Fruit fly (Drosophila melanogaster): ENCODE measurements around the gene Ndc1.
A peak's percentile ranks its signal among the peaks of the same experiment; 100 is the strongest.

Gene Ndc1

DNA sequence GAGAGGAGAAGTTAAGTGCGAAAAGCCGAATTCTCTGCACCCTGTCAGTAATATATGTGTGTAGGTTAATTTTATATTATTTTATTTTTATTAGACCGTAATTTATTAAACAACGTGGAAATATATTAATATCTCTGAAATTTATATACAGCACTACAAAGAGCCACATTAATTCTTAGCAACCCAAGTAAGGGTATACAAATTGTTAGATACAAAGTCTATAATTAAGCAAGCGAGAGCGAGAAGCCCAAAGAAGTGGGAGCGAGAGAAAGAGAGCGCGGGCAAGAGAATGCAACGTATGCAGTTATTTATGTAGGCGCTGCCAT is 37.1 kb upstream of the Ndc1 start (continued):
- TF ChIP-seq lov (optimal IDR thresholded peaks at IDR 0.05) (no peak), lov (GFP tag; IDR thresholded peaks at IDR 0.05) (peak; percentile 96), CG7963 (GFP tag; IDR thresholded peaks at IDR 0.05; ENCODE audit: partially characterized antibody) (no peak), Tbp (GFP tag; optimal IDR thresholded peaks at IDR 0.05) (no peak), CG34376 (GFP tag; optimal IDR thresholded peaks at IDR 0.05) (no peak), en (GFP tag; optimal IDR thresholded peaks at IDR 0.05) (no peak), CG1792 (GFP tag; optimal IDR thresholded peaks at IDR 0.05) (no peak), lab (GFP tag; optimal IDR thresholded peaks at IDR 0.05) (peak; percentile 90), zen2 (GFP tag; IDR thresholded peaks at IDR 0.05; ENCODE audit: partially characterized antibody) (no peak), CG5180 (GFP tag; optimal IDR thresholded peaks at IDR 0.05) (peak; percentile 74), CG12769 (tag; optimal IDR thresholded peaks at IDR 0.05) (peak; percentile 53), chif (GFP tag; optimal IDR thresholded peaks at IDR 0.05) (peak; percentile 38 to 72), CG12299 (tag; optimal IDR thresholded peaks at IDR 0.05) (peak; percentile 90), exex (tag; optimal IDR thresholded peaks at IDR 0.05) (peak; percentile 34), slbo (GFP tag; IDR thresholded peaks at IDR 0.05) (peak; percentile 84), CG33557 (GFP tag; optimal IDR thresholded peaks at IDR 0.05) (peak; percentile 97), Dfd (GFP tag; optimal IDR thresholded peaks at IDR 0.05) (no peak), fd64A (GFP tag; optimal IDR thresholded peaks at IDR 0.05) (peak; percentile 78), Ptx1 (GFP tag; IDR thresholded peaks at IDR 0.05) (peak; percentile 93), slp2 (GFP tag; optimal IDR thresholded peaks at IDR 0.05) (no peak), br (optimal IDR thresholded peaks at IDR 0.05) (no peak), Mrtf (GFP tag; IDR thresholded peaks at IDR 0.05) (peak; percentile 85; the same call in 2 of the 3 replicates), dimm (GFP tag; IDR thresholded peaks at IDR 0.05) (peak; percentile 87), Ada2b (GFP tag; IDR thresholded peaks at IDR 0.05) (peak; percentile 85), ATbp (GFP tag; optimal IDR thresholded peaks at IDR 0.05) (peak; percentile 90), eyg (GFP tag; optimal IDR thresholded peaks at IDR 0.05) (no peak), Sry-β (GFP tag; optimal IDR thresholded peaks at IDR 0.05) (peak; percentile 59), Taf1 (GFP tag; IDR thresholded peaks at IDR 0.05) (peak; percentile 61), zfh1 (GFP tag; IDR thresholded peaks at IDR 0.05) (peak; percentile 97), tll (GFP tag; optimal IDR thresholded peaks at IDR 0.05) (peak in 1 of 2 experiments; percentile 58), Atf3 (GFP tag; optimal IDR thresholded peaks at IDR 0.05) (peak; percentile 19), tna (GFP tag; IDR thresholded peaks at IDR 0.05; ENCODE audit: partially characterized antibody) (no peak), D19A (tag; optimal IDR thresholded peaks at IDR 0.05) (peak; percentile 100), Atf6 (GFP tag; IDR thresholded peaks at IDR 0.05) (peak; percentile 80), CG13424 (tag; optimal IDR thresholded peaks at IDR 0.05) (peak; percentile 95), tgo (GFP tag; IDR thresholded peaks at IDR 0.05) (peak; percentile 91), ham (GFP tag; IDR thresholded peaks at IDR 0.05) (no peak), stc (GFP tag; IDR thresholded peaks at IDR 0.05) (peak; percentile 93), bbx (GFP tag; IDR thresholded peaks at IDR 0.05; ENCODE audit: partially characterized antibody) (no peak), CG6689 (GFP tag; IDR thresholded peaks at IDR 0.05) (peak; percentile 66), ems (GFP tag; optimal IDR thresholded peaks at IDR 0.05) (peak; percentile 66), row (GFP tag; IDR thresholded peaks at IDR 0.05) (peak; percentile 97), CG8944 (GFP tag; optimal IDR thresholded peaks at IDR 0.05) (peak; percentile 4), croc (GFP tag; conservative IDR thresholded peaks at IDR 0.05) (peak; percentile 95), CG10431 (GFP tag; optimal IDR thresholded peaks at IDR 0.05) (peak; percentile 88), H15 (GFP tag; IDR thresholded peaks at IDR 0.05) (peak; percentile 95), YL-1 (GFP tag; optimal IDR thresholded peaks at IDR 0.05) (peak; percentile 72), mirr (GFP tag; optimal IDR thresholded peaks at IDR 0.05) (no peak), pita (GFP tag; optimal IDR thresholded peaks at IDR 0.05) (no peak), bowl (GFP tag; IDR thresholded peaks at IDR 0.05) (peak; percentile 82), CG15514 (GFP tag; optimal IDR thresholded peaks at IDR 0.05) (peak; percentile 58), CG9876 (GFP tag; optimal IDR thresholded peaks at IDR 0.05) (no peak)
